Worm (Caenorhabditis elegans) whole organism, L4 larva: ENCODE results near the gene F10D7.10.

ENCODE experiments used
- D1046.2 ChIP-seq: fragments of 200-800 bp; sonication (Bioruptor generic); IDR thresholded peaks from 2 replicates; pipeline ENCODE4 v1.3.6; 2022; ENCODE audit warnings: missing genetic modification characterization, missing compliant biosample characterization
- F10B5.3 ChIP-seq: sonication (generic microtip); optimal IDR thresholded peaks from 2 replicates; lab custom pipeline; 2016; ENCODE audit warnings: mild to moderate bottlenecking, missing genetic modification characterization, missing compliant biosample characterization
- F26F4.8 ChIP-seq: fragments of 200-800 bp; sonication (Bioruptor generic); conservative IDR thresholded peaks from 2 replicates; pipeline ENCODE4 v1.3.6; 2022; ENCODE audit warnings: missing genetic modification characterization, missing compliant biosample characterization
- F37D6.2 ChIP-seq: sonication (generic microtip); optimal IDR thresholded peaks from 2 replicates; lab custom pipeline; 2016; ENCODE audit warnings: mild to moderate bottlenecking, missing genetic modification characterization, missing compliant biosample characterization
- F49E8.2 ChIP-seq: sonication (generic microtip); optimal IDR thresholded peaks from 2 replicates; lab custom pipeline; 2016; ENCODE audit warnings: missing compliant biosample characterization, mild to moderate bottlenecking, missing genetic modification characterization, borderline replicate concordance
- T26A8.4 ChIP-seq: fragments of 200-800 bp; sonication (Bioruptor generic); IDR thresholded peaks from 2 replicates; pipeline ENCODE4 v1.3.6; 2022; ENCODE audit warnings: missing genetic modification characterization, missing compliant biosample characterization
- Y5F2A.4 ChIP-seq: fragments of 200-800 bp; sonication (Bioruptor generic); optimal IDR thresholded peaks from 2 replicates; lab custom pipeline; 2018; ENCODE audit warnings: mild to moderate bottlenecking, missing genetic modification characterization, missing compliant biosample characterization
- Y75B8A.6 ChIP-seq: fragments of 200-800 bp; sonication (Bioruptor generic); IDR thresholded peaks from 2 replicates; pipeline ENCODE4 v1.3.6; 2022; ENCODE audit warnings: missing genetic modification reagents, missing genetic modification characterization, missing compliant biosample characterization
- ZK546.5 ChIP-seq, 2 experiments: sonication (generic microtip); optimal IDR thresholded peaks; 2 replicates each; lab custom pipeline; 2017; ENCODE audit warnings: missing biosample characterization in 2 of 2, missing genetic modification characterization in 2 of 2
- aly-2 ChIP-seq: sonication (generic microtip); optimal IDR thresholded peaks from 2 replicates; lab custom pipeline; 2018; ENCODE audit warnings: missing biosample characterization, missing genetic modification characterization
- ama-1 ChIP-seq: fragments of 150-350 bp; optimal IDR thresholded peaks from 2 replicates; lab custom pipeline; 2014; ENCODE audit warnings: inconsistent platforms, mixed read lengths
- ceh-44 ChIP-seq: fragments of 200-800 bp; sonication (Bioruptor generic); IDR thresholded peaks from 2 replicates; pipeline ENCODE4 v1.3.6; 2022; ENCODE audit warnings: missing genetic modification reagents, missing genetic modification characterization, missing compliant biosample characterization
- cey-2 ChIP-seq: sonication (generic microtip); optimal IDR thresholded peaks from 3 replicates; lab custom pipeline; 2017; ENCODE audit warnings: missing genetic modification characterization, mild to moderate bottlenecking, missing compliant biosample characterization, antibody characterized with exemption, borderline replicate concordance; ENCODE audit not compliant: insufficient read depth
- daf-12 ChIP-seq: fragments of 150-350 bp; optimal IDR thresholded peaks from 2 replicates; lab custom pipeline; 2014; ENCODE audit warnings: missing biosample characterization, missing genetic modification reagents, missing genetic modification characterization
- daf-16 ChIP-seq, 3 experiments: sonication (generic microtip); optimal IDR thresholded peaks; 2 replicates each; lab custom pipeline; 2016 to 2017; ENCODE audit warnings: missing genetic modification characterization in 3 of 3, missing genetic modification reagents in 3 of 3, mild to moderate bottlenecking in 2 of 3, missing compliant biosample characterization in 2 of 3, missing biosample characterization in 1 of 3, moderate library complexity in 1 of 3
- daf-8 ChIP-seq: fragments of 200-800 bp; sonication (Bioruptor generic); IDR thresholded peaks from 2 replicates; pipeline ENCODE4 v1.3.6; 2022; ENCODE audit warnings: missing genetic modification characterization, missing compliant biosample characterization
- duxl-1 ChIP-seq: sonication (generic microtip); optimal IDR thresholded peaks from 2 replicates; lab custom pipeline; 2016; ENCODE audit warnings: mild to moderate bottlenecking, missing genetic modification characterization, moderate library complexity, missing compliant biosample characterization; ENCODE audit not compliant: poor library complexity
- egl-43 ChIP-seq: fragments of 200-800 bp; sonication (Bioruptor generic); IDR thresholded peaks from 2 replicates; pipeline ENCODE4 v1.3.6; 2022; ENCODE audit warnings: missing genetic modification reagents, missing genetic modification characterization, missing compliant biosample characterization
- fkh-10 ChIP-seq: fragments of 150-350 bp; optimal IDR thresholded peaks from 2 replicates; lab custom pipeline; 2014; ENCODE audit warnings: missing biosample characterization, missing genetic modification reagents, missing genetic modification characterization
- fos-1 ChIP-seq: fragments of 150-350 bp; optimal IDR thresholded peaks from 2 replicates; lab custom pipeline; 2014; ENCODE audit warnings: missing biosample characterization, missing genetic modification characterization
- hif-1 ChIP-seq, 2 experiments: sonication (generic microtip); optimal IDR thresholded peaks; 2 replicates each; lab custom pipeline; 2016 to 2017; ENCODE audit warnings: missing compliant biosample characterization in 2 of 2, missing genetic modification characterization in 2 of 2, missing genetic modification reagents in 2 of 2, missing genotype in 2 of 2, mild to moderate bottlenecking in 1 of 2
- hlh-30 ChIP-seq: sonication (generic microtip); optimal IDR thresholded peaks from 2 replicates; lab custom pipeline; 2017; ENCODE audit warnings: antibody characterized with exemption, mild to moderate bottlenecking, missing genetic modification characterization, missing compliant biosample characterization; ENCODE audit not compliant: insufficient read depth
- hmg-1.1 ChIP-seq: fragments of 200-800 bp; sonication (Bioruptor generic); IDR thresholded peaks from 2 replicates; pipeline ENCODE4 v1.3.6; 2022; ENCODE audit warnings: missing genetic modification reagents, missing genetic modification characterization, missing compliant biosample characterization
- jun-1 ChIP-seq: fragments of 150-350 bp; optimal IDR thresholded peaks from 2 replicates; lab custom pipeline; 2014; ENCODE audit warnings: missing biosample characterization, missing genetic modification reagents, missing genetic modification characterization
- lin-13 ChIP-seq: fragments of 150-350 bp; optimal IDR thresholded peaks from 2 replicates; lab custom pipeline; 2014; ENCODE audit warnings: missing biosample characterization, missing genetic modification reagents, missing genetic modification characterization
- lin-15B ChIP-seq: fragments of 150-350 bp; sonication (generic microtip); optimal IDR thresholded peaks from 3 replicates; lab custom pipeline; 2014; ENCODE audit warnings: missing biosample characterization, missing genetic modification characterization
- lin-39 ChIP-seq: fragments of 150-350 bp; optimal IDR thresholded peaks from 2 replicates; lab custom pipeline; 2014; ENCODE audit warnings: missing biosample characterization, missing genetic modification reagents, missing genetic modification characterization
- madf-9 ChIP-seq: fragments of 200-800 bp; sonication (Bioruptor generic); conservative IDR thresholded peaks from 2 replicates; pipeline ENCODE4 v1.3.6; 2022; ENCODE audit warnings: missing genetic modification reagents, missing genetic modification characterization, missing compliant biosample characterization
- mdl-1 ChIP-seq, 2 experiments: fragments of 150-350 bp in 1 of 2; sonication (generic microtip) in 1 of 2; optimal IDR thresholded peaks; 2 replicates each; lab custom pipeline; 2014 to 2017; ENCODE audit warnings: missing biosample characterization in 2 of 2, missing genetic modification characterization in 2 of 2
- mdt-29 ChIP-seq: fragments of 200-800 bp; sonication (Bioruptor generic); IDR thresholded peaks from 2 replicates; pipeline ENCODE4 v1.3.6; 2022; ENCODE audit warnings: missing genetic modification reagents, missing genetic modification characterization, missing compliant biosample characterization
- mxl-3 ChIP-seq: fragments of 200-800 bp; sonication (Bioruptor generic); optimal IDR thresholded peaks from 2 replicates; lab custom pipeline; 2018; ENCODE audit warnings: mild to moderate bottlenecking, missing genetic modification characterization, missing compliant biosample characterization
- nhr-111 ChIP-seq: fragments of 200-800 bp; sonication (Bioruptor generic); optimal IDR thresholded peaks from 2 replicates; lab custom pipeline; 2018; ENCODE audit warnings: mild to moderate bottlenecking, missing genetic modification characterization, missing compliant biosample characterization
- nhr-41 ChIP-seq: fragments of 200-800 bp; sonication (Bioruptor generic); IDR thresholded peaks from 2 replicates; pipeline ENCODE4 v1.3.6; 2022; ENCODE audit warnings: missing genetic modification reagents, missing genetic modification characterization, missing compliant biosample characterization
- php-3 ChIP-seq: fragments of 200-800 bp; sonication (Bioruptor generic); IDR thresholded peaks from 2 replicates; pipeline ENCODE4 v1.3.6; 2022; ENCODE audit warnings: missing genetic modification reagents, missing genetic modification characterization, missing compliant biosample characterization
- pqm-1 ChIP-seq: sonication (generic microtip); optimal IDR thresholded peaks from 2 replicates; lab custom pipeline; 2017; ENCODE audit warnings: missing biosample characterization, missing genetic modification characterization
- rbr-2 ChIP-seq: sonication (generic microtip); optimal IDR thresholded peaks from 2 replicates; lab custom pipeline; 2016; ENCODE audit warnings: missing genotype, missing genetic modification characterization, missing compliant biosample characterization
- sdz-12 ChIP-seq: fragments of 200-800 bp; sonication (Bioruptor generic); optimal IDR thresholded peaks from 2 replicates; lab custom pipeline; 2018; ENCODE audit warnings: mild to moderate bottlenecking, missing genetic modification characterization, missing compliant biosample characterization
- snpc-1.2 ChIP-seq: fragments of 200-800 bp; sonication (Bioruptor generic); IDR thresholded peaks from 2 replicates; pipeline ENCODE4 v1.3.6; 2022; ENCODE audit warnings: missing genetic modification reagents, missing genetic modification characterization, missing compliant biosample characterization
- snpc-4 ChIP-seq: fragments of 150-350 bp; optimal IDR thresholded peaks from 2 replicates; lab custom pipeline; 2014; ENCODE audit warnings: missing biosample characterization, missing genetic modification characterization
- spr-3 ChIP-seq: fragments of 200-800 bp; sonication (Bioruptor generic); optimal IDR thresholded peaks from 2 replicates; lab custom pipeline; 2018; ENCODE audit warnings: mild to moderate bottlenecking, missing genetic modification characterization, missing compliant biosample characterization
- tra-1 ChIP-seq: fragments of 200-800 bp; sonication (Bioruptor generic); IDR thresholded peaks from 2 replicates; pipeline ENCODE4 v1.3.6; 2022; ENCODE audit warnings: missing genetic modification reagents, missing genetic modification characterization, missing compliant biosample characterization
- unc-130 ChIP-seq: sonication (generic microtip); optimal IDR thresholded peaks from 2 replicates; lab custom pipeline; 2016; ENCODE audit warnings: missing genetic modification reagents, missing genetic modification characterization, missing compliant biosample characterization
- unc-62 ChIP-seq, 3 experiments: fragments of 150-350 bp in 1 of 3; sonication (generic microtip); optimal IDR thresholded peaks in 2 of 3; peaks in 1 of 3; 1 replicate in 1 of 3; 2 replicates in 2 of 3; lab custom pipeline; 2014 to 2017; ENCODE audit warnings: missing biosample characterization in 3 of 3, missing genetic modification characterization in 3 of 3, missing genetic modification reagents in 3 of 3, missing genotype in 1 of 3
- vab-7 ChIP-seq: fragments of 200-800 bp; sonication (Bioruptor generic); IDR thresholded peaks from 2 replicates; pipeline ENCODE4 v1.3.6; 2022; ENCODE audit warnings: missing genetic modification reagents, missing genetic modification characterization, missing compliant biosample characterization
- zfp-2 ChIP-seq: sonication (generic microtip); optimal IDR thresholded peaks from 2 replicates; lab custom pipeline; 2016; ENCODE audit warnings: mild to moderate bottlenecking, missing genetic modification characterization, missing compliant biosample characterization
- zfp-3 ChIP-seq: fragments of 200-800 bp; sonication (Bioruptor generic); conservative IDR thresholded peaks from 2 replicates; pipeline ENCODE4 v1.3.6; 2022; ENCODE audit warnings: missing genetic modification reagents, missing genetic modification characterization, missing compliant biosample characterization
- zip-11 ChIP-seq: fragments of 200-800 bp; sonication (Bioruptor generic); IDR thresholded peaks from 2 replicates; pipeline ENCODE4 v1.3.6; 2022; ENCODE audit warnings: missing genetic modification characterization, missing compliant biosample characterization
- zip-2 ChIP-seq: fragments of 150-350 bp; optimal IDR thresholded peaks from 2 replicates; lab custom pipeline; 2014; ENCODE audit warnings: missing biosample characterization, missing genetic modification characterization

F10D7.10 gene

ce11 chrX:17419813-17420584 lies 40.4 kb upstream of the F10D7.10 start:
- TF ChIP-seq aly-2 (tag; lab: Kevin White, UChicago): no peak
- TF ChIP-seq fos-1 (tag; lab: Kevin White, UChicago): no peak
- no peak for TF ChIP-seq lin-13
- no peak for TF ChIP-seq D1046.2
- no peak for TF ChIP-seq vab-7 (GFP tag; lab: Robert Waterston, UW)
- TF ChIP-seq daf-12 (tag; lab: Kevin White, UChicago): no peak
- TF ChIP-seq mdl-1 (tag; optimal IDR thresholded peaks at IDR 0.05; lab: Kevin White, UChicago): peak in 1 of 2 experiments; percentile 59
- TF ChIP-seq Y75B8A.6 (GFP tag; lab: Robert Waterston, UW): peak; percentile 25; the same call in 1 of the 2 replicates
- no peak for TF ChIP-seq daf-8
- no peak for TF ChIP-seq fkh-10 (GFP tag; lab: Kevin White, UChicago)
- TF ChIP-seq zfp-2: no peak
- peak; percentile 92 for TF ChIP-seq T26A8.4 (GFP tag; lab: Robert Waterston, UW)
- no peak for TF ChIP-seq cey-2 (tag; lab: Kevin White, UChicago)
- TF ChIP-seq php-3 (GFP tag; lab: Robert Waterston, UW): no peak
- peak; percentile 51 for TF ChIP-seq mxl-3 (GFP tag; lab: Kevin White, UChicago)
- no peak for TF ChIP-seq ZK546.5 (tag; optimal IDR thresholded peaks at IDR 0.05; lab: Kevin White, UChicago)
- TF ChIP-seq ceh-44 (GFP tag; lab: Robert Waterston, UW): no peak
- TF ChIP-seq hmg-1.1 (GFP tag; lab: Robert Waterston, UW): no peak
- TF ChIP-seq unc-130 (GFP tag; lab: Kevin White, UChicago): no peak
- no peak for TF ChIP-seq F26F4.8 (GFP tag; lab: Robert Waterston, UW)
- TF ChIP-seq sdz-12 (GFP tag; lab: Kevin White, UChicago): peak; percentile 5
- TF ChIP-seq Y5F2A.4 (GFP tag; lab: Kevin White, UChicago): no peak
- TF ChIP-seq F37D6.2 (tag; lab: Kevin White, UChicago): no peak
- TF ChIP-seq F49E8.2 (tag; lab: Kevin White, UChicago): no peak
- peak in 1 of 2 experiments; percentile 100 for TF ChIP-seq unc-62 (GFP tag; optimal IDR thresholded peaks at IDR 0.05 in 1 of 2; lab: Kevin White, UChicago)
- peak; percentile 63 for TF ChIP-seq unc-62 (tag; optimal IDR thresholded peaks at IDR 0.05; lab: Kevin White, UChicago)
- TF ChIP-seq jun-1: peak; percentile 39
- no peak for TF ChIP-seq daf-16 (GFP tag; optimal IDR thresholded peaks at IDR 0.05; lab: Kevin White, UChicago)
- no peak for TF ChIP-seq daf-16 (tag; optimal IDR thresholded peaks at IDR 0.05; lab: Kevin White, UChicago)
- TF ChIP-seq tra-1 (GFP tag; lab: Robert Waterston, UW): no peak
- TF ChIP-seq ama-1 (lab: Kevin White, UChicago): peak; percentile 61
- no peak for TF ChIP-seq lin-39 (tag; lab: Kevin White, UChicago)
- TF ChIP-seq lin-15B: no peak
- no peak for TF ChIP-seq nhr-41
- peak; percentile 2 for TF ChIP-seq hlh-30 (tag; lab: Kevin White, UChicago)
- peak; percentile 66; the same call in 1 of the 2 replicates for TF ChIP-seq mdt-29 (GFP tag; lab: Robert Waterston, UW)
- no peak for TF ChIP-seq snpc-4 (tag; lab: Kevin White, UChicago)
- TF ChIP-seq pqm-1 (tag; lab: Kevin White, UChicago): no peak
- no peak; the same call in 1 of the 2 replicates for TF ChIP-seq madf-9 (GFP tag; lab: Robert Waterston, UW)
- TF ChIP-seq nhr-111 (GFP tag; lab: Kevin White, UChicago): no peak
- TF ChIP-seq duxl-1 (tag; lab: Kevin White, UChicago): peak; percentile 84
- TF ChIP-seq hif-1 (tag; optimal IDR thresholded peaks at IDR 0.05; lab: Kevin White, UChicago): no peak
- TF ChIP-seq snpc-1.2 (GFP tag; lab: Robert Waterston, UW): no peak
- no peak for TF ChIP-seq egl-43 (GFP tag; lab: Robert Waterston, UW)
- TF ChIP-seq F10B5.3 (tag; lab: Kevin White, UChicago): no peak
- no peak for TF ChIP-seq spr-3 (GFP tag; lab: Kevin White, UChicago)
- TF ChIP-seq zip-2 (tag; lab: Kevin White, UChicago): no peak
- TF ChIP-seq zip-11 (GFP tag; lab: Robert Waterston, UW): no peak
- TF ChIP-seq zfp-3 (GFP tag; lab: Robert Waterston, UW): peak; percentile 90
- peak; percentile 11 for TF ChIP-seq rbr-2 (tag; lab: Kevin White, UChicago)
